Worm (Caenorhabditis elegans): ENCODE results near the gene dohh-1.

dohh-1 gene

ce11 chrII:10559671-10560184 is 20.0 kb upstream of the dohh-1 start:
- no peak for TF ChIP-seq unc-62 (GFP tag; optimal IDR thresholded peaks at IDR 0.05)

ce11 chrII:10563368-10563767 is 16.4 kb upstream of the dohh-1 start, which contains the start of gene cdc-48.1:
Gene cdc-48.1, minus strand, starts transcription at chrII:10563407.
- peak; percentile 74 for TF ChIP-seq unc-62 (GFP tag; optimal IDR thresholded peaks at IDR 0.05)

ce11 chrII:10564578-10564977 is 15.2 kb upstream of the dohh-1 start, which contains the start of the genes C06A1.6 and C06A1.7:
Gene C06A1.6, minus strand, starts transcription at chrII:10564678.
Gene C06A1.7, plus strand, starts transcription at chrII:10564891.
- no peak for TF ChIP-seq unc-62 (GFP tag; optimal IDR thresholded peaks at IDR 0.05)

- TF ChIP-seq unc-62 (GFP tag; optimal IDR thresholded peaks at IDR 0.05) = no peak
These were observed 13.3 kb upstream of the dohh-1 start for ce11 chrII:10566458-10566857.

ce11 chrII:10569498-10569897 is 10.3 kb upstream of the dohh-1 start:
- no peak for TF ChIP-seq unc-62 (GFP tag; optimal IDR thresholded peaks at IDR 0.05)

- TF ChIP-seq unc-62 (GFP tag; optimal IDR thresholded peaks at IDR 0.05) = no peak
These were observed 9.5 kb upstream of the dohh-1 start, which contains the start of gene txt-13 for ce11 chrII:10570302-10570701. Gene txt-13, plus strand, starts transcription at chrII:10570602.

- TF ChIP-seq unc-62 (GFP tag; optimal IDR thresholded peaks at IDR 0.05) = no peak
These were observed 7.8 kb upstream of the dohh-1 start, which contains the start of gene C06A1.3 for ce11 chrII:10571967-10572366. Gene C06A1.3, plus strand, starts transcription at chrII:10572267.

ce11 chrII:10574177-10574576 is 5.6 kb upstream of the dohh-1 start:
- no peak for TF ChIP-seq unc-62 (GFP tag; optimal IDR thresholded peaks at IDR 0.05)

- no peak for TF ChIP-seq unc-62 (GFP tag; optimal IDR thresholded peaks at IDR 0.05)
These were observed 818 bp upstream of the dohh-1 start, which contains the start of gene rpb-6 for ce11 chrII:10578843-10579430. Gene rpb-6, plus strand, starts transcription at chrII:10579380.

- TF ChIP-seq unc-62 (GFP tag; optimal IDR thresholded peaks at IDR 0.05) = no peak
These were observed 1.1 kb downstream of the dohh-1 start, which contains the start of gene dap-3 for ce11 chrII:10580833-10581232. Gene dap-3, plus strand, starts transcription at chrII:10581133.

- TF ChIP-seq unc-62 (GFP tag; optimal IDR thresholded peaks at IDR 0.05) = no peak
These were observed 2.6 kb downstream of the dohh-1 start, which contains the start of gene mrps-22 for ce11 chrII:10582318-10582717. Gene mrps-22, plus strand, starts transcription at chrII:10582618.

- TF ChIP-seq unc-62 (GFP tag; optimal IDR thresholded peaks at IDR 0.05) = no peak
These were observed 4.3 kb downstream of the dohh-1 start, which contains the start of gene algn-9 for ce11 chrII:10584036-10584435. Gene algn-9, plus strand, starts transcription at chrII:10584336.

ce11 chrII:10587742-10588141 is 8.0 kb downstream of the dohh-1 start, which contains the start of gene crn-3:
Gene crn-3, plus strand, starts transcription at chrII:10588042.
- TF ChIP-seq unc-62 (GFP tag; optimal IDR thresholded peaks at IDR 0.05) = no peak

- no peak for TF ChIP-seq unc-62 (GFP tag; optimal IDR thresholded peaks at IDR 0.05)
These were observed 12.7 kb downstream of the dohh-1 start, which contains the start of gene crn-5 for ce11 chrII:10592452-10592851. Gene crn-5, plus strand, starts transcription at chrII:10592752.

ce11 chrII:10594312-10594711 is 14.6 kb downstream of the dohh-1 start:
- TF ChIP-seq unc-62 (GFP tag; optimal IDR thresholded peaks at IDR 0.05) = no peak

ce11 chrII:10594758-10595157 is 15.0 kb downstream of the dohh-1 start, which contains the start of gene C14A4.6:
Gene C14A4.6, minus strand, starts transcription at chrII:10594776.
- TF ChIP-seq unc-62 (GFP tag; optimal IDR thresholded peaks at IDR 0.05) = no peak

- no peak for TF ChIP-seq unc-62 (GFP tag; optimal IDR thresholded peaks at IDR 0.05)
These were observed 16.7 kb downstream of the dohh-1 start, which contains the start of gene C14A4.7 for ce11 chrII:10596462-10596861. Gene C14A4.7, minus strand, starts transcription at chrII:10596562.
